Fruit fly (Drosophila melanogaster) whole organism, adult: ENCODE data around the gene CG7512.

Experiments
- CG14711 ChIP-seq: fragments of 200-800 bp; sonication (Bioruptor generic); optimal IDR thresholded peaks from 2 replicates; lab custom pipeline; 2018; ENCODE audit warnings: missing biosample characterization, mild to moderate bottlenecking, missing genetic modification characterization, moderate library complexity
- CG33017 ChIP-seq: fragments of 200-800 bp; sonication (Bioruptor generic); optimal IDR thresholded peaks from 2 replicates; lab custom pipeline; 2018; ENCODE audit warnings: missing biosample characterization, mild to moderate bottlenecking, missing genetic modification characterization, moderate library complexity
- Clk ChIP-seq: fragments of 200-800 bp; sonication (Bioruptor generic); optimal IDR thresholded peaks from 2 replicates; lab custom pipeline; 2017; ENCODE audit warnings: missing biosample characterization, missing genetic modification characterization
- Crg-1 ChIP-seq: fragments of 200-800 bp; sonication (Bioruptor generic); optimal IDR thresholded peaks from 2 replicates; lab custom pipeline; 2016; ENCODE audit warnings: missing biosample characterization, missing genetic modification characterization
- cnc ChIP-seq, 2 experiments: fragments of >200 bp; optimal IDR thresholded peaks; 2 replicates each; lab custom pipeline; 2017
- ovo ChIP-seq: fragments of 200-800 bp; sonication (Bioruptor generic); optimal IDR thresholded peaks from 2 replicates; lab custom pipeline; 2016; ENCODE audit warnings: missing biosample characterization, missing genetic modification characterization
- toe ChIP-seq: fragments of 200-800 bp; sonication (Bioruptor generic); optimal IDR thresholded peaks from 2 replicates; lab custom pipeline; 2016; ENCODE audit warnings: missing biosample characterization, missing genetic modification characterization

- TF ChIP-seq ovo (GFP tag; lab: Kevin White, UChicago) (no peak), cnc (optimal IDR thresholded peaks at IDR 0.05; lab: Kevin White, UChicago) (no peak), CG14711 (tag; lab: Kevin White, UChicago) (no peak), toe (GFP tag; lab: Kevin White, UChicago) (no peak), Clk (no peak), CG33017 (tag; lab: Kevin White, UChicago) (no peak), Crg-1 (GFP tag; lab: Kevin White, UChicago) (no peak)
Measured at dm6 chr3L:11491874-11492268, 21.6 kb upstream of the CG7512 start.
